Worm (Caenorhabditis elegans) whole organism, L4 larva: ENCODE results near the gene F43C11.10.

Experiments
- Y105C5A.15 ChIP-seq: fragments of 200-800 bp; sonication (Bioruptor generic); IDR thresholded peaks from 2 replicates; pipeline ENCODE4 v1.3.6; 2022; ENCODE audit warnings: missing genetic modification characterization, missing compliant biosample characterization
- Y75B8A.6 ChIP-seq: fragments of 200-800 bp; sonication (Bioruptor generic); IDR thresholded peaks from 2 replicates; pipeline ENCODE4 v1.3.6; 2022; ENCODE audit warnings: missing genetic modification reagents, missing genetic modification characterization, missing compliant biosample characterization
- ZK546.5 ChIP-seq, 2 experiments: sonication (generic microtip); optimal IDR thresholded peaks; 2 replicates each; lab custom pipeline; 2017; ENCODE audit warnings: missing biosample characterization in 2 of 2, missing genetic modification characterization in 2 of 2
- aha-1 ChIP-seq: fragments of 150-350 bp; peaks from one replicate; lab custom pipeline; 2014; ENCODE audit warnings: missing biosample characterization, missing genetic modification characterization
- aly-2 ChIP-seq: sonication (generic microtip); optimal IDR thresholded peaks from 2 replicates; lab custom pipeline; 2018; ENCODE audit warnings: missing biosample characterization, missing genetic modification characterization
- arid-1 ChIP-seq: fragments of 200-800 bp; sonication (Bioruptor generic); conservative IDR thresholded peaks from 2 replicates; pipeline ENCODE4 v1.3.6; 2022; ENCODE audit warnings: missing genetic modification reagents, missing genetic modification characterization, missing compliant biosample characterization
- attf-4 ChIP-seq: sonication (generic microtip); optimal IDR thresholded peaks from 3 replicates; lab custom pipeline; 2017; ENCODE audit warnings: missing biosample characterization, missing genetic modification characterization
- ceh-20 ChIP-seq: fragments of 200-800 bp; sonication (Bioruptor generic); IDR thresholded peaks from 2 replicates; pipeline ENCODE4 v1.3.6; 2022; ENCODE audit warnings: missing genetic modification reagents, missing genetic modification characterization, missing compliant biosample characterization
- ceh-28 ChIP-seq: fragments of 150-350 bp; optimal IDR thresholded peaks from 2 replicates; lab custom pipeline; 2014; ENCODE audit warnings: missing biosample characterization, missing genetic modification reagents, missing genetic modification characterization
- ces-1 ChIP-seq: fragments of 150-350 bp; sonication (generic microtip); optimal IDR thresholded peaks from 4 replicates; lab custom pipeline; 2014; ENCODE audit warnings: missing biosample characterization, missing genetic modification reagents, missing genetic modification characterization
- cey-2 ChIP-seq: sonication (generic microtip); optimal IDR thresholded peaks from 3 replicates; lab custom pipeline; 2017; ENCODE audit warnings: missing genetic modification characterization, mild to moderate bottlenecking, missing compliant biosample characterization, antibody characterized with exemption, borderline replicate concordance; ENCODE audit not compliant: insufficient read depth
- daf-16 ChIP-seq, 3 experiments: sonication (generic microtip); optimal IDR thresholded peaks; 2 replicates each; lab custom pipeline; 2016 to 2017; ENCODE audit warnings: missing genetic modification characterization in 3 of 3, missing genetic modification reagents in 3 of 3, mild to moderate bottlenecking in 2 of 3, missing compliant biosample characterization in 2 of 3, missing biosample characterization in 1 of 3, moderate library complexity in 1 of 3
- dmd-6 ChIP-seq: fragments of 200-800 bp; sonication (Bioruptor generic); IDR thresholded peaks from 2 replicates; pipeline ENCODE4 v1.3.6; 2022; ENCODE audit warnings: missing genetic modification reagents, missing genetic modification characterization, missing compliant biosample characterization
- dmd-9 ChIP-seq: fragments of 200-800 bp; sonication (Bioruptor generic); IDR thresholded peaks from 2 replicates; pipeline ENCODE4 v1.3.6; 2022; ENCODE audit warnings: missing genetic modification reagents, missing genetic modification characterization, missing compliant biosample characterization
- egl-43 ChIP-seq: fragments of 200-800 bp; sonication (Bioruptor generic); IDR thresholded peaks from 2 replicates; pipeline ENCODE4 v1.3.6; 2022; ENCODE audit warnings: missing genetic modification reagents, missing genetic modification characterization, missing compliant biosample characterization
- fkh-10 ChIP-seq: fragments of 150-350 bp; optimal IDR thresholded peaks from 2 replicates; lab custom pipeline; 2014; ENCODE audit warnings: missing biosample characterization, missing genetic modification reagents, missing genetic modification characterization
- hlh-11 ChIP-seq: fragments of 200-800 bp; sonication (Bioruptor generic); optimal IDR thresholded peaks from 2 replicates; lab custom pipeline; 2018; ENCODE audit warnings: mild to moderate bottlenecking, missing genetic modification characterization, missing compliant biosample characterization
- lim-7 ChIP-seq: fragments of 200-800 bp; sonication (Bioruptor generic); IDR thresholded peaks from 2 replicates; pipeline ENCODE4 v1.3.6; 2022; ENCODE audit warnings: missing genetic modification characterization, missing compliant biosample characterization
- lin-1 ChIP-seq: fragments of 200-800 bp; sonication (Bioruptor generic); IDR thresholded peaks from 2 replicates; pipeline ENCODE4 v1.3.6; 2022; ENCODE audit warnings: missing genetic modification reagents, missing genetic modification characterization, missing compliant biosample characterization
- lin-29 ChIP-seq: fragments of 200-800 bp; sonication (Bioruptor generic); IDR thresholded peaks from 2 replicates; pipeline ENCODE4 v1.3.6; 2022; ENCODE audit warnings: missing genetic modification reagents, missing genetic modification characterization, missing compliant biosample characterization
- lir-3 ChIP-seq: sonication (generic microtip); optimal IDR thresholded peaks from 2 replicates; lab custom pipeline; 2016; ENCODE audit warnings: mild to moderate bottlenecking, missing genetic modification characterization, missing compliant biosample characterization
- lsy-2 ChIP-seq, 2 experiments: fragments of 150-350 bp in 1 of 2; sonication (generic microtip) in 1 of 2; optimal IDR thresholded peaks; 2 replicates each; lab custom pipeline; 2014 to 2017; ENCODE audit warnings: missing biosample characterization in 2 of 2, missing genetic modification characterization in 2 of 2
- madf-9 ChIP-seq: fragments of 200-800 bp; sonication (Bioruptor generic); conservative IDR thresholded peaks from 2 replicates; pipeline ENCODE4 v1.3.6; 2022; ENCODE audit warnings: missing genetic modification reagents, missing genetic modification characterization, missing compliant biosample characterization
- mdl-1 ChIP-seq, 2 experiments: fragments of 150-350 bp in 1 of 2; sonication (generic microtip) in 1 of 2; optimal IDR thresholded peaks; 2 replicates each; lab custom pipeline; 2014 to 2017; ENCODE audit warnings: missing biosample characterization in 2 of 2, missing genetic modification characterization in 2 of 2
- mxl-2 ChIP-seq: fragments of 200-800 bp; sonication (Bioruptor generic); conservative IDR thresholded peaks from 2 replicates; pipeline ENCODE4 v1.3.6; 2022; ENCODE audit warnings: missing genetic modification reagents, missing genetic modification characterization, missing compliant biosample characterization
- mxl-3 ChIP-seq: fragments of 200-800 bp; sonication (Bioruptor generic); optimal IDR thresholded peaks from 2 replicates; lab custom pipeline; 2018; ENCODE audit warnings: mild to moderate bottlenecking, missing genetic modification characterization, missing compliant biosample characterization
- nhr-102 ChIP-seq: sonication (generic microtip); optimal IDR thresholded peaks from 2 replicates; lab custom pipeline; 2016; ENCODE audit warnings: mild to moderate bottlenecking, missing genetic modification characterization, moderate library complexity, missing compliant biosample characterization
- nhr-11 ChIP-seq: fragments of 150-350 bp; optimal IDR thresholded peaks from 2 replicates; lab custom pipeline; 2014; ENCODE audit warnings: missing biosample characterization, missing genetic modification characterization
- nhr-111 ChIP-seq: fragments of 200-800 bp; sonication (Bioruptor generic); optimal IDR thresholded peaks from 2 replicates; lab custom pipeline; 2018; ENCODE audit warnings: mild to moderate bottlenecking, missing genetic modification characterization, missing compliant biosample characterization
- nhr-237 ChIP-seq: sonication (generic microtip); optimal IDR thresholded peaks from 2 replicates; lab custom pipeline; 2017; ENCODE audit warnings: missing biosample characterization, missing genetic modification characterization
- nhr-28 ChIP-seq: fragments of 150-350 bp; optimal IDR thresholded peaks from 2 replicates; lab custom pipeline; 2014; ENCODE audit warnings: missing biosample characterization, missing genetic modification characterization
- nhr-48 ChIP-seq: sonication (generic microtip); optimal IDR thresholded peaks from 2 replicates; lab custom pipeline; 2016; ENCODE audit warnings: mild to moderate bottlenecking, missing genetic modification characterization, missing compliant biosample characterization
- nhr-6 ChIP-seq: fragments of 150-350 bp; optimal IDR thresholded peaks from 2 replicates; lab custom pipeline; 2014; ENCODE audit warnings: missing biosample characterization, missing genetic modification characterization
- nhr-76 ChIP-seq: fragments of 150-350 bp; optimal IDR thresholded peaks from 2 replicates; lab custom pipeline; 2014; ENCODE audit warnings: missing biosample characterization, missing genetic modification characterization
- nhr-77 ChIP-seq: fragments of 150-350 bp; optimal IDR thresholded peaks from 2 replicates; lab custom pipeline; 2014; ENCODE audit warnings: missing biosample characterization, missing genetic modification characterization
- pha-4 ChIP-seq, 2 experiments: fragments of 150-350 bp in 1 of 2; fragments of 200-800 bp in 1 of 2; sonication (Bioruptor generic) in 1 of 2; IDR thresholded peaks in 1 of 2; optimal IDR thresholded peaks in 1 of 2; 2 replicates each; pipeline versions ENCODE4 v1.3.6 to Lab custom; 2014 to 2022; ENCODE audit warnings: missing genetic modification characterization in 2 of 2, missing genetic modification reagents in 2 of 2, missing biosample characterization in 1 of 2, missing compliant biosample characterization in 1 of 2
- php-3 ChIP-seq: fragments of 200-800 bp; sonication (Bioruptor generic); IDR thresholded peaks from 2 replicates; pipeline ENCODE4 v1.3.6; 2022; ENCODE audit warnings: missing genetic modification reagents, missing genetic modification characterization, missing compliant biosample characterization
- pqm-1 ChIP-seq: sonication (generic microtip); optimal IDR thresholded peaks from 2 replicates; lab custom pipeline; 2017; ENCODE audit warnings: missing biosample characterization, missing genetic modification characterization
- rbr-2 ChIP-seq: sonication (generic microtip); optimal IDR thresholded peaks from 2 replicates; lab custom pipeline; 2016; ENCODE audit warnings: missing genotype, missing genetic modification characterization, missing compliant biosample characterization
- saeg-2 ChIP-seq: fragments of 200-800 bp; sonication (Bioruptor generic); IDR thresholded peaks from 2 replicates; pipeline ENCODE4 v1.3.6; 2022; ENCODE audit warnings: missing genetic modification reagents, missing genetic modification characterization, missing compliant biosample characterization
- set-16 ChIP-seq: fragments of 200-800 bp; sonication (Bioruptor generic); IDR thresholded peaks from 2 replicates; pipeline ENCODE4 v1.3.6; 2022; ENCODE audit warnings: missing genetic modification reagents, missing genetic modification characterization, missing compliant biosample characterization
- snpc-4 ChIP-seq: fragments of 150-350 bp; optimal IDR thresholded peaks from 2 replicates; lab custom pipeline; 2014; ENCODE audit warnings: missing biosample characterization, missing genetic modification characterization
- spr-1 ChIP-seq: sonication (generic microtip); optimal IDR thresholded peaks from 2 replicates; lab custom pipeline; 2016; ENCODE audit warnings: mild to moderate bottlenecking, missing genetic modification characterization, missing compliant biosample characterization
- tag-97 ChIP-seq: fragments of 200-800 bp; sonication (Bioruptor generic); IDR thresholded peaks from 2 replicates; pipeline ENCODE4 v1.3.6; 2022; ENCODE audit warnings: missing genetic modification characterization, missing compliant biosample characterization
- unc-39 ChIP-seq: sonication (generic microtip); optimal IDR thresholded peaks from 2 replicates; lab custom pipeline; 2017; ENCODE audit warnings: missing biosample characterization, missing genetic modification characterization
- vab-7 ChIP-seq: fragments of 200-800 bp; sonication (Bioruptor generic); IDR thresholded peaks from 2 replicates; pipeline ENCODE4 v1.3.6; 2022; ENCODE audit warnings: missing genetic modification reagents, missing genetic modification characterization, missing compliant biosample characterization
- zag-1 ChIP-seq: fragments of 150-350 bp; optimal IDR thresholded peaks from 2 replicates; lab custom pipeline; 2014; ENCODE audit warnings: missing biosample characterization, missing genetic modification characterization
- zip-11 ChIP-seq: fragments of 200-800 bp; sonication (Bioruptor generic); IDR thresholded peaks from 2 replicates; pipeline ENCODE4 v1.3.6; 2022; ENCODE audit warnings: missing genetic modification characterization, missing compliant biosample characterization
- zip-2 ChIP-seq: fragments of 150-350 bp; optimal IDR thresholded peaks from 2 replicates; lab custom pipeline; 2014; ENCODE audit warnings: missing biosample characterization, missing genetic modification characterization

F43C11.10 gene

DNA sequence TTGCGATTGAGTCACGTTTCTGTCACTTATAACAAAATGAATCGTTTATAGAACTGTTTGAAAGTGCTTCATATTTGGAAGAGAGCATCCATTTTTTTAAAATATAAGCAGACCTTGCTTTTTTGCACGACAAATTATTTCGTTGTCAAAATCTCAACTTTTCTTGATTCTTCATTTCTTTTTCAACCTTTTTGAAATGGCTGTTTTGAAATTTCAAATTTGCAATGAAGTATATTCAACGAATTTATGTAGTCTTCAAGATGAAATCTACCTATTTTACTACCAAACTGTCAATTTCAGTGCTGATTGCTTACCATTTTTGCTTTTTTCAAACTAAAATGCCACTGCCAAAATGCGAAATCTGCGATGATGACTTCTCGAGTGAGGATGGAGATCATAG is 45.7 kb downstream of the F43C11.10 start, which contains the start of gene B0281.3:
Gene B0281.3 (plus strand): TSS at position 301 of the 400 bp plus-strand sequence.
- no peak for TF ChIP-seq zag-1
- TF ChIP-seq cey-2 (tag; lab: Kevin White, UChicago): no peak
- TF ChIP-seq vab-7 (GFP tag; lab: Robert Waterston, UW): no peak
- TF ChIP-seq ceh-20 (GFP tag; lab: Robert Waterston, UW): no peak
- no peak for TF ChIP-seq ZK546.5 (tag; optimal IDR thresholded peaks at IDR 0.05; lab: Kevin White, UChicago)
- TF ChIP-seq lir-3 (tag; lab: Kevin White, UChicago): no peak
- no peak for TF ChIP-seq dmd-9 (GFP tag; lab: Robert Waterston, UW)
- TF ChIP-seq lsy-2 (tag; optimal IDR thresholded peaks at IDR 0.05; lab: Kevin White, UChicago): no peak
- TF ChIP-seq nhr-102: no peak
- TF ChIP-seq fkh-10: no peak
- no peak for TF ChIP-seq lin-29 (GFP tag; lab: Robert Waterston, UW)
- TF ChIP-seq tag-97 (GFP tag; lab: Robert Waterston, UW): no peak

DNA sequence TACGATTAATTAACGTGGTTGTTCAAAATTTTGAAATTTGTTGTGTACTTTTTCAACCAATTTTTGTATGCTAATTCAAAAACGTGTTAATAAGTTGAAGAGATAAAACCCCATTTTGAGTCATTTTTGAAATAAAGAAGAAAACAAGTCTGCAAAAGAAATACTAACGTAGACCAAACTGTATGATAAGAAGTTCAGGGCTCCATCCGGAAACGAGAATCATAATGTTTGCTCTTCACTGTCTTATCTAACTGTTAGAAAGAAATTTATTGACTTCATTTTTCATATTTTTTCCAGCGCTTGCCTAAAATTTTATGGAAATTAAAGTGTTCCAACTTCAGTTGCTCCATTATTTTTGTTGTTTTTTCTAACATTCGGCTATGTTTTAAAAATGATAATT is 46.9 kb downstream of the F43C11.10 start:
- no peak for TF ChIP-seq zag-1
- TF ChIP-seq Y105C5A.15 (GFP tag; lab: Robert Waterston, UW): no peak
- no peak for TF ChIP-seq mxl-3 (GFP tag; lab: Kevin White, UChicago)
- TF ChIP-seq dmd-6 (GFP tag; lab: Robert Waterston, UW): peak; percentile 10; the same call in 1 of the 2 replicates
- no peak for TF ChIP-seq zip-2 (tag; lab: Kevin White, UChicago)
- TF ChIP-seq zip-11 (GFP tag; lab: Robert Waterston, UW): no peak
- no peak for TF ChIP-seq spr-1
- TF ChIP-seq lir-3 (tag; lab: Kevin White, UChicago): no peak
- no peak for TF ChIP-seq nhr-48 (tag; lab: Kevin White, UChicago)
- TF ChIP-seq mxl-2 (GFP tag; lab: Robert Waterston, UW): no peak
- no peak for TF ChIP-seq php-3 (GFP tag; lab: Robert Waterston, UW)
- TF ChIP-seq aha-1 (tag; lab: Kevin White, UChicago): peak; percentile 10
- TF ChIP-seq nhr-6 (tag; lab: Kevin White, UChicago): no peak
- no peak for TF ChIP-seq dmd-9 (GFP tag; lab: Robert Waterston, UW)
- TF ChIP-seq pha-4 (GFP tag; IDR thresholded peaks at IDR 0.05; lab: Robert Waterston, UW): no peak
- TF ChIP-seq pha-4 (tag; optimal IDR thresholded peaks at IDR 0.05; lab: Kevin White, UChicago): no peak
- peak; percentile 26; the same call in 1 of the 2 replicates for TF ChIP-seq lin-1 (GFP tag; lab: Robert Waterston, UW)
- no peak for TF ChIP-seq ceh-28 (tag; lab: Kevin White, UChicago)
- TF ChIP-seq egl-43 (GFP tag; lab: Robert Waterston, UW): no peak
- TF ChIP-seq mdl-1 (tag; optimal IDR thresholded peaks at IDR 0.05; lab: Kevin White, UChicago): no peak
- no peak for TF ChIP-seq Y75B8A.6 (GFP tag; lab: Robert Waterston, UW)
- TF ChIP-seq lsy-2 (tag; optimal IDR thresholded peaks at IDR 0.05; lab: Kevin White, UChicago): no peak
- TF ChIP-seq aly-2 (tag; lab: Kevin White, UChicago): no peak
- no peak for TF ChIP-seq set-16 (GFP tag; lab: Robert Waterston, UW)
- no peak for TF ChIP-seq lim-7 (GFP tag; lab: Robert Waterston, UW)
- no peak for TF ChIP-seq cey-2 (tag; lab: Kevin White, UChicago)
- no peak for TF ChIP-seq nhr-76
- no peak for TF ChIP-seq rbr-2
- no peak for TF ChIP-seq nhr-77
- TF ChIP-seq hlh-11: no peak
- TF ChIP-seq nhr-28 (tag; lab: Kevin White, UChicago): peak; percentile 61
- no peak for TF ChIP-seq snpc-4 (tag; lab: Kevin White, UChicago)
- TF ChIP-seq unc-39 (tag; lab: Kevin White, UChicago): no peak
- TF ChIP-seq nhr-11: no peak
- TF ChIP-seq attf-4 (tag; lab: Kevin White, UChicago): no peak
- TF ChIP-seq saeg-2 (GFP tag; lab: Robert Waterston, UW): no peak
- peak; percentile 93 for TF ChIP-seq pqm-1
- TF ChIP-seq arid-1 (GFP tag; lab: Robert Waterston, UW): no peak
- TF ChIP-seq madf-9 (GFP tag; lab: Robert Waterston, UW): no peak
- TF ChIP-seq ces-1: no peak
- TF ChIP-seq nhr-237 (tag; lab: Kevin White, UChicago): no peak
- no peak for TF ChIP-seq nhr-111
- no peak for TF ChIP-seq daf-16 (GFP tag; optimal IDR thresholded peaks at IDR 0.05; lab: Kevin White, UChicago)
- TF ChIP-seq daf-16 (tag; optimal IDR thresholded peaks at IDR 0.05; lab: Kevin White, UChicago): peak; percentile 52
- TF ChIP-seq, all 104 proteins: peak for 6
